Worm (Caenorhabditis elegans): Measurements from ENCODE around the gene nhx-5.
A peak's percentile ranks its signal among the peaks of the same experiment; 100 is the strongest.

The nhx-5 gene

DNA sequence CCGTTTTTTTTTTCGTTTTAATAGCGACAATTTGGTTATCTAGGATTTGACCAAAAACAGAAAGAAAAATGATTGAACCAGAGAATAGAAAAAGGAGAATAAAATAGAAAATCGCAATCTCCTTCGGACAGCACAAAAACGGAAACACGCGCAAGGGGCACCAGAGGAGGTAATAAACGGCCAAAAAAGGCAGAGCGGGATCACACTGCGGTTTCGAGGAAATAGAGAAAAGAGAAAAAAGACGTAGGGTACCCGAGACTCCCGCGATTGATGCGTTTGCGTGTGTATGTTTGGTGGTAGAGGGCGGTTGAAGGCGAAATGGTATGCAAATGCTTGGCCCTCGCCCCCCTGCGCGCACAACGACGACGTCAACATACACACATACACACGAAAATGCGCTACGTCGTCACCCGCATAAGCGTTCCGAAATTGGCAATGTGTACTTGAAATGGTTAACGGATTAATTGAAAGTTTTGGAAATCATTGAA is 19.7 kb downstream of the nhx-5 start (continued):
- no peak for TF ChIP-seq hlh-4 (tag; optimal IDR thresholded peaks at IDR 0.05)
- no peak for TF ChIP-seq nhr-12 (tag; optimal IDR thresholded peaks at IDR 0.05)
- TF ChIP-seq lin-39 (tag; optimal IDR thresholded peaks at IDR 0.05): no peak
- no peak for TF ChIP-seq grh-1 (GFP tag; IDR thresholded peaks at IDR 0.05)
- TF ChIP-seq F16B12.6 (tag; optimal IDR thresholded peaks at IDR 0.05): no peak
- no peak for TF ChIP-seq unc-130 (tag; optimal IDR thresholded peaks at IDR 0.05)
- no peak for TF ChIP-seq ceh-90 (tag; optimal IDR thresholded peaks at IDR 0.05)
- TF ChIP-seq sup-37 (GFP tag; optimal IDR thresholded peaks at IDR 0.05): no peak
- TF ChIP-seq nhr-237 (tag; optimal IDR thresholded peaks at IDR 0.05): no peak
- no peak for TF ChIP-seq nhr-90 (tag; optimal IDR thresholded peaks at IDR 0.05; ENCODE audit: poor library complexity)
- no peak for TF ChIP-seq ceh-82 (tag; optimal IDR thresholded peaks at IDR 0.05)
- TF ChIP-seq swsn-7 (tag; optimal IDR thresholded peaks at IDR 0.05): no peak

DNA sequence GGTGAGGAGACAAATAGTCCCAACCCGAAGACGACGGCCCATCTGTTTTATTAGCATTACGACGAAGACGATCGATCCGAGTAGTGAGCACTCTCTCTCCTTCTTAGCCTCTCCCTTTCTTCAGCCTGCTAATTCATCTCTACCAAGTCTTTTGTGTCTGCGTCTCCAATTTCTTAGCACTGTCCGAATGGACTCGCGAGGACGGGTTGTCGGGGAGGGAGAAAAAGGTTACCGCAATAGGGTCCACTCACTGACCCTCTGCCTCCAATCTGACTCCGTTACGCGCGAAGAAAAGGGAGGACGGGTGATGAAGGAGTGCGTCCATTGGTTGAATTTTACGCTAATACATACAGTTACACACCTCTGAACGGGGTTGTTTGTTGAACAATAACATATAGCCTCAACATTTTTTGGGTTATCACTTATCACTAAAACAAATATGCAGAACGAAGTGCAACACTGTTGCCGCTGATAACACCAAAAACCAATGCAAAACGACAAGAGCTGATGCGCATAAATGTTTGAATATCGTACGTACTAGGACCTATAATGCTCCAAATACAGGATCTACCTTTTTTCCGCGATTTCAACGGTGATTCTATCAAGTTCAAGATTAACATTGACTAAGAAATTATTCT is 20.9 kb downstream of the nhx-5 start:
- TF ChIP-seq irx-1 (tag; optimal IDR thresholded peaks at IDR 0.05) (no peak), mab-9 (GFP tag; IDR thresholded peaks at IDR 0.05) (0 out of 2 replicates have a peak, but pooled peaks have one; percentile 23), C04F5.9 (tag; optimal IDR thresholded peaks at IDR 0.05) (no peak), unc-62 (GFP tag; optimal IDR thresholded peaks at IDR 0.05) (no peak), nhr-237 (tag; optimal IDR thresholded peaks at IDR 0.05) (no peak), nhr-77 (tag; optimal IDR thresholded peaks at IDR 0.05) (no peak), dsc-1 (tag; optimal IDR thresholded peaks at IDR 0.05) (peak; percentile 72), alr-1 (tag; optimal IDR thresholded peaks at IDR 0.05; ENCODE audit: borderline replicate concordance) (no peak), unc-86 (tag; optimal IDR thresholded peaks at IDR 0.05) (peak; percentile 12), efl-1 (optimal IDR thresholded peaks at IDR 0.05) (peak; percentile 15 to 36), efl-1 (GFP tag; optimal IDR thresholded peaks at IDR 0.05 in 1 of 2) (no peak), nhr-47 (tag; optimal IDR thresholded peaks at IDR 0.05) (peak; percentile 26), nhr-11 (tag; optimal IDR thresholded peaks at IDR 0.05) (no peak), unc-130 (tag; optimal IDR thresholded peaks at IDR 0.05) (no peak), aly-2 (tag; optimal IDR thresholded peaks at IDR 0.05) (no peak), elt-2 (tag; optimal IDR thresholded peaks at IDR 0.05) (peak; percentile 43), sptf-1 (tag; optimal IDR thresholded peaks at IDR 0.05) (no peak), nhr-19 (GFP tag; conservative IDR thresholded peaks at IDR 0.05) (0 out of 2 replicates have a peak, but pooled peaks have one; percentile 9), ceh-82 (tag; optimal IDR thresholded peaks at IDR 0.05) (peak in 2 of 3 experiments; percentile 50 to 51), lsy-2 (tag; optimal IDR thresholded peaks at IDR 0.05) (no peak), hlh-17 (GFP tag; optimal IDR thresholded peaks at IDR 0.05; ENCODE audit: borderline replicate concordance) (no peak), egl-13 (tag; optimal IDR thresholded peaks at IDR 0.05) (no peak), mdl-1 (tag; optimal IDR thresholded peaks at IDR 0.05) (no peak), blmp-1 (tag; optimal IDR thresholded peaks at IDR 0.05) (no peak), nhr-71 (tag; optimal IDR thresholded peaks at IDR 0.05) (peak; percentile 55), C16A3.4 (tag; optimal IDR thresholded peaks at IDR 0.05) (no peak), jun-1 (tag; optimal IDR thresholded peaks at IDR 0.05) (no peak), sox-4 (tag; optimal IDR thresholded peaks at IDR 0.05) (no peak), zag-1 (tag; optimal IDR thresholded peaks at IDR 0.05) (no peak), efl-3 (GFP tag; optimal IDR thresholded peaks at IDR 0.05) (no peak), nhr-85 (tag) (no peak), sup-37 (GFP tag; optimal IDR thresholded peaks at IDR 0.05) (no peak), pax-3 (tag; optimal IDR thresholded peaks at IDR 0.05) (no peak), lir-3 (tag; optimal IDR thresholded peaks at IDR 0.05; ENCODE audit: poor library complexity) (no peak), hlh-4 (tag; optimal IDR thresholded peaks at IDR 0.05) (no peak), unc-30 (tag; optimal IDR thresholded peaks at IDR 0.05) (no peak), elt-3 (tag; optimal IDR thresholded peaks at IDR 0.05) (no peak), nhr-90 (tag; optimal IDR thresholded peaks at IDR 0.05; ENCODE audit: poor library complexity) (no peak), xbp-1 (tag; optimal IDR thresholded peaks at IDR 0.05) (peak; percentile 26), dpl-1 (GFP tag; optimal IDR thresholded peaks at IDR 0.05) (no peak), rnt-1 (tag; optimal IDR thresholded peaks at IDR 0.05) (peak; percentile 73), nhr-20 (tag; optimal IDR thresholded peaks at IDR 0.05) (peak; percentile 30), unc-98 (GFP tag; IDR thresholded peaks at IDR 0.05) (no peak), vab-15 (tag; optimal IDR thresholded peaks at IDR 0.05) (no peak)
